Worm (Caenorhabditis elegans) whole organism, L2 larva: ENCODE data around the gene F45G2.7.

Source experiments
- C34F6.9 ChIP-seq: fragments of 150-350 bp; optimal IDR thresholded peaks from 2 replicates; lab custom pipeline; 2014; ENCODE audit warnings: missing biosample characterization, missing genetic modification characterization
- F13H6.1 ChIP-seq: sonication (generic microtip); optimal IDR thresholded peaks from 2 replicates; lab custom pipeline; 2016; ENCODE audit warnings: missing genetic modification characterization, missing compliant biosample characterization
- R02D3.7 ChIP-seq: fragments of 150-350 bp; optimal IDR thresholded peaks from 2 replicates; lab custom pipeline; 2014; ENCODE audit warnings: missing biosample characterization, missing genetic modification characterization
- Y55F3AM.14 ChIP-seq: fragments of 200-800 bp; sonication (Bioruptor generic); optimal IDR thresholded peaks from 2 replicates; lab custom pipeline; 2018; ENCODE audit warnings: mild to moderate bottlenecking, missing genetic modification characterization, missing compliant biosample characterization
- ZK546.5 ChIP-seq: sonication (generic microtip); optimal IDR thresholded peaks from 2 replicates; lab custom pipeline; 2017; ENCODE audit warnings: missing biosample characterization, missing genetic modification characterization
- alr-1 ChIP-seq: fragments of 150-350 bp; optimal IDR thresholded peaks from 2 replicates; lab custom pipeline; 2014; ENCODE audit warnings: missing biosample characterization, missing genetic modification characterization
- aly-2 ChIP-seq: fragments of 150-350 bp; optimal IDR thresholded peaks from 2 replicates; lab custom pipeline; 2014; ENCODE audit warnings: missing biosample characterization, missing genetic modification characterization
- ama-1 ChIP-seq: fragments of 150-350 bp; optimal IDR thresholded peaks from 2 replicates; lab custom pipeline; 2018; ENCODE audit warnings: inconsistent platforms
- blmp-1 ChIP-seq: sonication (generic microtip); optimal IDR thresholded peaks from 2 replicates; lab custom pipeline; 2017; ENCODE audit warnings: missing genetic modification characterization, mild to moderate bottlenecking, missing compliant biosample characterization, antibody characterized with exemption, moderate library complexity; ENCODE audit not compliant: insufficient read depth
- ceh-16 ChIP-seq: fragments of 150-350 bp; optimal IDR thresholded peaks from 2 replicates; lab custom pipeline; 2014; ENCODE audit warnings: missing biosample characterization, missing genetic modification characterization
- ceh-82 ChIP-seq: fragments of 150-350 bp; optimal IDR thresholded peaks from 2 replicates; lab custom pipeline; 2014; ENCODE audit warnings: missing biosample characterization, missing genetic modification characterization
- crh-2 ChIP-seq: sonication (generic microtip); optimal IDR thresholded peaks from 2 replicates; lab custom pipeline; 2017; ENCODE audit warnings: missing biosample characterization, missing genetic modification characterization
- egl-27 ChIP-seq: sonication (generic microtip); optimal IDR thresholded peaks from 3 replicates; lab custom pipeline; 2017; ENCODE audit warnings: missing biosample characterization, missing genetic modification reagents, missing genetic modification characterization
- elt-3 ChIP-seq: sonication (generic microtip); optimal IDR thresholded peaks from 2 replicates; lab custom pipeline; 2017; ENCODE audit warnings: missing biosample characterization, missing genetic modification characterization
- fos-1 ChIP-seq: fragments of 150-350 bp; optimal IDR thresholded peaks from 2 replicates; lab custom pipeline; 2014; ENCODE audit warnings: missing biosample characterization, missing genetic modification characterization
- gmeb-1 ChIP-seq: fragments of 150-350 bp; optimal IDR thresholded peaks from 2 replicates; lab custom pipeline; 2014; ENCODE audit warnings: missing biosample characterization, missing genetic modification characterization
- lin-11 ChIP-seq: fragments of 150-350 bp; sonication (generic microtip); optimal IDR thresholded peaks from 2 replicates; lab custom pipeline; 2014; ENCODE audit warnings: missing biosample characterization, missing genetic modification characterization, inconsistent platforms, mixed read lengths
- lin-13 ChIP-seq: fragments of 150-350 bp; optimal IDR thresholded peaks from 2 replicates; lab custom pipeline; 2014; ENCODE audit warnings: missing biosample characterization, missing genetic modification reagents, missing genetic modification characterization
- lin-39 ChIP-seq: fragments of 150-350 bp; optimal IDR thresholded peaks from 2 replicates; lab custom pipeline; 2014; ENCODE audit warnings: missing biosample characterization, missing genetic modification reagents, missing genetic modification characterization
- lsy-2 ChIP-seq, 2 experiments: fragments of 150-350 bp in 1 of 2; sonication (generic microtip) in 1 of 2; optimal IDR thresholded peaks; 2 replicates each; lab custom pipeline; 2014 to 2017; ENCODE audit warnings: missing biosample characterization in 2 of 2, missing genetic modification characterization in 2 of 2
- mab-5 ChIP-seq: fragments of 150-350 bp; optimal IDR thresholded peaks from 2 replicates; lab custom pipeline; 2014; ENCODE audit warnings: missing biosample characterization, missing genetic modification characterization
- mdl-1 ChIP-seq, 2 experiments: fragments of 150-350 bp in 1 of 2; sonication (generic microtip) in 1 of 2; optimal IDR thresholded peaks; 2 replicates each; lab custom pipeline; 2017; ENCODE audit warnings: missing biosample characterization in 2 of 2, missing genetic modification characterization in 2 of 2
- nhr-10 ChIP-seq: sonication (generic microtip); optimal IDR thresholded peaks from 2 replicates; lab custom pipeline; 2017; ENCODE audit warnings: missing biosample characterization, missing genetic modification characterization
- nhr-12 ChIP-seq: fragments of 150-350 bp; optimal IDR thresholded peaks from 2 replicates; lab custom pipeline; 2014; ENCODE audit warnings: missing biosample characterization, missing genetic modification characterization
- nhr-21 ChIP-seq: fragments of 150-350 bp; optimal IDR thresholded peaks from 2 replicates; lab custom pipeline; 2014; ENCODE audit warnings: missing biosample characterization, missing genetic modification characterization
- nhr-237 ChIP-seq: fragments of 150-350 bp; optimal IDR thresholded peaks from 2 replicates; lab custom pipeline; 2014; ENCODE audit warnings: missing biosample characterization, missing genetic modification characterization
- nhr-25 ChIP-seq: fragments of 150-350 bp; sonication (generic microtip); optimal IDR thresholded peaks from 3 replicates; lab custom pipeline; 2014; ENCODE audit warnings: missing biosample characterization, missing genetic modification characterization
- nhr-6 ChIP-seq: fragments of 150-350 bp; optimal IDR thresholded peaks from 2 replicates; lab custom pipeline; 2014; ENCODE audit warnings: missing biosample characterization, missing genetic modification characterization
- sem-4 ChIP-seq: fragments of 150-350 bp; optimal IDR thresholded peaks from 2 replicates; lab custom pipeline; 2014; ENCODE audit warnings: missing biosample characterization, missing genetic modification reagents, missing genetic modification characterization
- skn-1 ChIP-seq: sonication (generic microtip); optimal IDR thresholded peaks from 2 replicates; lab custom pipeline; 2017; ENCODE audit warnings: missing biosample characterization, missing genetic modification characterization
- sma-3 ChIP-seq: sonication (generic microtip); optimal IDR thresholded peaks from 2 replicates; lab custom pipeline; 2016; ENCODE audit warnings: missing genetic modification reagents, missing genetic modification characterization, missing compliant biosample characterization
- sma-9 ChIP-seq, 2 experiments: fragments of 150-350 bp in 1 of 2; sonication (generic microtip) in 1 of 2; optimal IDR thresholded peaks; 2 replicates each; lab custom pipeline; 2014 to 2016; ENCODE audit warnings: missing genetic modification characterization in 2 of 2, mild to moderate bottlenecking in 1 of 2, missing biosample characterization in 1 of 2, missing compliant biosample characterization in 1 of 2, missing genetic modification reagents in 1 of 2, moderate library complexity in 1 of 2
- unc-55 ChIP-seq: fragments of 150-350 bp; sonication (generic microtip); optimal IDR thresholded peaks from 3 replicates; lab custom pipeline; 2014; ENCODE audit warnings: missing biosample characterization, missing genetic modification reagents, missing genetic modification characterization
- unc-62 ChIP-seq: fragments of 150-350 bp; optimal IDR thresholded peaks from 2 replicates; lab custom pipeline; 2014; ENCODE audit warnings: missing biosample characterization, missing genetic modification reagents, missing genetic modification characterization
- zag-1 ChIP-seq: fragments of 150-350 bp; optimal IDR thresholded peaks from 2 replicates; lab custom pipeline; 2014; ENCODE audit warnings: missing biosample characterization, missing genetic modification characterization
- ztf-4 ChIP-seq: fragments of 150-350 bp; optimal IDR thresholded peaks from 2 replicates; lab custom pipeline; 2014; ENCODE audit warnings: missing biosample characterization, missing genetic modification characterization

The F45G2.7 gene

ce11 chrIII:13435570-13435969 is 1.3 kb upstream of the F45G2.7 start, which contains the start of gene F45G2.8:
TSS of gene F45G2.8 (minus strand) at chrIII:13435670.
- TF ChIP-seq ceh-82 (tag; lab: Kevin White, UChicago) (no peak), nhr-25 (tag; lab: Kevin White, UChicago) (no peak), nhr-21 (no peak), sma-9 (GFP tag; optimal IDR thresholded peaks at IDR 0.05; lab: Kevin White, UChicago) (no peak), sma-9 (tag; optimal IDR thresholded peaks at IDR 0.05; lab: Kevin White, UChicago) (no peak), unc-62 (GFP tag; lab: Kevin White, UChicago) (no peak), fos-1 (no peak), sma-3 (GFP tag; lab: Kevin White, UChicago) (no peak), elt-3 (no peak)
- TF ChIP-seq, all 48 proteins: peak for 0

ce11 chrIII:13430162-13430561 is 4.1 kb downstream of the F45G2.7 start, which contains the start of gene trf-1:
TSS of gene trf-1 (plus strand) at chrIII:13430462.
- no peak for TF ChIP-seq lin-39
- TF ChIP-seq unc-55 (GFP tag; lab: Kevin White, UChicago): no peak
- no peak for TF ChIP-seq Y55F3AM.14 (GFP tag; lab: Kevin White, UChicago)
- TF ChIP-seq egl-27 (tag; lab: Kevin White, UChicago): no peak
- no peak for TF ChIP-seq zag-1 (tag; lab: Kevin White, UChicago)
- TF ChIP-seq lsy-2 (tag; optimal IDR thresholded peaks at IDR 0.05; lab: Kevin White, UChicago): no peak
- no peak for TF ChIP-seq nhr-12
- TF ChIP-seq ztf-4 (tag; lab: Kevin White, UChicago): no peak
- TF ChIP-seq nhr-6: no peak
- TF ChIP-seq nhr-10 (tag; lab: Kevin White, UChicago): no peak
- TF ChIP-seq sma-3 (GFP tag; lab: Kevin White, UChicago): no peak
- TF ChIP-seq F13H6.1: no peak
- no peak for TF ChIP-seq nhr-21
- no peak for TF ChIP-seq ceh-82 (tag; lab: Kevin White, UChicago)
- TF ChIP-seq lin-13 (GFP tag; lab: Kevin White, UChicago): no peak
- TF ChIP-seq, all 48 proteins: peak for 0

- TF ChIP-seq unc-62 (GFP tag; lab: Kevin White, UChicago): no peak
- no peak for TF ChIP-seq Y55F3AM.14 (GFP tag; lab: Kevin White, UChicago)
- no peak for TF ChIP-seq blmp-1 (tag; lab: Kevin White, UChicago)
- TF ChIP-seq lin-11 (tag; lab: Kevin White, UChicago): no peak
- no peak for TF ChIP-seq skn-1 (tag; lab: Kevin White, UChicago)
- no peak for TF ChIP-seq sem-4 (tag; lab: Kevin White, UChicago)
- TF ChIP-seq mab-5 (tag; lab: Kevin White, UChicago): no peak
- TF ChIP-seq R02D3.7 (tag; lab: Kevin White, UChicago): no peak
- no peak for TF ChIP-seq lsy-2 (tag; optimal IDR thresholded peaks at IDR 0.05; lab: Kevin White, UChicago)
- no peak for TF ChIP-seq elt-3
- no peak for TF ChIP-seq aly-2 (tag; lab: Kevin White, UChicago)
- TF ChIP-seq nhr-237 (tag; lab: Kevin White, UChicago): no peak
- TF ChIP-seq sma-3 (GFP tag; lab: Kevin White, UChicago): no peak
- no peak for TF ChIP-seq mdl-1 (tag; optimal IDR thresholded peaks at IDR 0.05; lab: Kevin White, UChicago)
- no peak for TF ChIP-seq alr-1
- TF ChIP-seq ceh-16 (tag; lab: Kevin White, UChicago): no peak
These were observed 4.6 kb downstream of the F45G2.7 start, which contains the start of gene bli-5 for ce11 chrIII:13429668-13430067. TSS of gene bli-5 (minus strand) at chrIII:13429768.

ce11 chrIII:13427817-13428216 is 6.5 kb downstream of the F45G2.7 start:
- TF ChIP-seq skn-1 (tag; lab: Kevin White, UChicago) (no peak), lin-13 (GFP tag; lab: Kevin White, UChicago) (no peak), ceh-16 (tag; lab: Kevin White, UChicago) (no peak), lin-39 (no peak), ceh-82 (tag; lab: Kevin White, UChicago) (no peak), nhr-10 (tag; lab: Kevin White, UChicago) (no peak), alr-1 (no peak), F13H6.1 (no peak), ama-1 (lab: Kevin White, UChicago) (no peak), sem-4 (tag; lab: Kevin White, UChicago) (no peak), mab-5 (tag; lab: Kevin White, UChicago) (no peak), unc-62 (GFP tag; lab: Kevin White, UChicago) (no peak), nhr-25 (tag; lab: Kevin White, UChicago) (no peak)

- peak; percentile 25 for TF ChIP-seq unc-55 (GFP tag; lab: Kevin White, UChicago)
- TF ChIP-seq crh-2 (tag; lab: Kevin White, UChicago): peak; percentile 75
- no peak for TF ChIP-seq ZK546.5 (tag; lab: Kevin White, UChicago)
- TF ChIP-seq R02D3.7 (tag; lab: Kevin White, UChicago): no peak
- peak; percentile 56 for TF ChIP-seq gmeb-1 (tag; lab: Kevin White, UChicago)
- peak; percentile 51 for TF ChIP-seq C34F6.9 (tag; lab: Kevin White, UChicago)
- peak in 1 of 2 experiments; percentile 62 for TF ChIP-seq lsy-2 (tag; optimal IDR thresholded peaks at IDR 0.05; lab: Kevin White, UChicago)
These were observed 8.3 kb downstream of the F45G2.7 start, which contains the start of gene cope-1 for ce11 chrIII:13426036-13426435. TSS of gene cope-1 (plus strand) at chrIII:13426264.
